Worm (Caenorhabditis elegans) whole organism, early embryonic: Measurements from ENCODE around the gene F31D5.7.
A peak's percentile ranks its signal among the peaks of the same experiment; 100 is the strongest.

ENCODE experiments used
- B0310.2 ChIP-seq: sonication (generic microtip); optimal IDR thresholded peaks from 2 replicates; lab custom pipeline; 2016; ENCODE audit warnings: mild to moderate bottlenecking, missing genetic modification characterization, missing compliant biosample characterization
- F13C5.2 ChIP-seq: sonication (generic microtip); optimal IDR thresholded peaks from 2 replicates; lab custom pipeline; 2017; ENCODE audit warnings: mild to moderate bottlenecking, missing genetic modification characterization, inconsistent platforms, missing compliant biosample characterization
- aly-1 ChIP-seq: sonication (generic microtip); optimal IDR thresholded peaks from 2 replicates; lab custom pipeline; 2016; ENCODE audit warnings: missing genetic modification characterization, missing compliant biosample characterization
- ama-1 ChIP-seq: fragments of 150-350 bp; optimal IDR thresholded peaks from 2 replicates; lab custom pipeline; 2014
- ceh-13 ChIP-seq: fragments of 200-800 bp; sonication (Bioruptor generic); optimal IDR thresholded peaks from 2 replicates; lab custom pipeline; 2018; ENCODE audit warnings: mild to moderate bottlenecking, missing genetic modification characterization, missing compliant biosample characterization
- ceh-36 ChIP-seq: sonication (generic microtip); optimal IDR thresholded peaks from 2 replicates; lab custom pipeline; 2016; ENCODE audit warnings: missing genetic modification characterization, inconsistent platforms, missing compliant biosample characterization
- ets-7 ChIP-seq: sonication (generic microtip); optimal IDR thresholded peaks from 2 replicates; lab custom pipeline; 2016; ENCODE audit warnings: missing genotype, missing genetic modification characterization, missing compliant biosample characterization
- flt-1 ChIP-seq: fragments of 200-800 bp; sonication (Bioruptor generic); IDR thresholded peaks from 2 replicates; pipeline ENCODE4 v1.3.6; 2022; ENCODE audit warnings: missing genetic modification characterization, missing compliant biosample characterization
- hmbx-1 ChIP-seq: sonication (generic microtip); optimal IDR thresholded peaks from 2 replicates; lab custom pipeline; 2016; ENCODE audit warnings: mild to moderate bottlenecking, missing genetic modification characterization, missing compliant biosample characterization
- hmg-4 ChIP-seq: fragments of 200-800 bp; sonication (Bioruptor generic); optimal IDR thresholded peaks from 2 replicates; lab custom pipeline; 2018; ENCODE audit warnings: mild to moderate bottlenecking, missing genetic modification characterization, missing compliant biosample characterization
- hnd-1 ChIP-seq: sonication (generic microtip); optimal IDR thresholded peaks from 2 replicates; lab custom pipeline; 2016; ENCODE audit warnings: missing genetic modification characterization, missing compliant biosample characterization
- pes-1 ChIP-seq: fragments of 200-800 bp; sonication (Bioruptor generic); IDR thresholded peaks from 2 replicates; pipeline ENCODE4 v1.3.6; 2022; ENCODE audit warnings: missing genetic modification reagents, missing genetic modification characterization, missing compliant biosample characterization
- scrt-1 ChIP-seq: fragments of 200-800 bp; sonication (Bioruptor generic); IDR thresholded peaks from 2 replicates; pipeline ENCODE4 v1.3.6; 2022; ENCODE audit warnings: missing genetic modification characterization, missing compliant biosample characterization
- sea-1 ChIP-seq: fragments of 200-800 bp; sonication (Bioruptor generic); conservative IDR thresholded peaks from 2 replicates; pipeline ENCODE4 v1.3.6; 2022; ENCODE audit warnings: missing genetic modification characterization, missing compliant biosample characterization
- tbx-11 ChIP-seq: fragments of 200-800 bp; sonication (Bioruptor generic); IDR thresholded peaks from 2 replicates; pipeline ENCODE4 v1.3.6; 2022; ENCODE audit warnings: missing genetic modification characterization, missing compliant biosample characterization
- tbx-37 ChIP-seq: fragments of 200-800 bp; sonication (Bioruptor generic); conservative IDR thresholded peaks from 2 replicates; pipeline ENCODE4 v1.3.6; 2022; ENCODE audit warnings: missing genetic modification reagents, missing genetic modification characterization, missing compliant biosample characterization
- tra-4 ChIP-seq: sonication (generic microtip); optimal IDR thresholded peaks from 2 replicates; lab custom pipeline; 2017; ENCODE audit warnings: missing genetic modification characterization, missing compliant biosample characterization

The F31D5.7 gene

DNA sequence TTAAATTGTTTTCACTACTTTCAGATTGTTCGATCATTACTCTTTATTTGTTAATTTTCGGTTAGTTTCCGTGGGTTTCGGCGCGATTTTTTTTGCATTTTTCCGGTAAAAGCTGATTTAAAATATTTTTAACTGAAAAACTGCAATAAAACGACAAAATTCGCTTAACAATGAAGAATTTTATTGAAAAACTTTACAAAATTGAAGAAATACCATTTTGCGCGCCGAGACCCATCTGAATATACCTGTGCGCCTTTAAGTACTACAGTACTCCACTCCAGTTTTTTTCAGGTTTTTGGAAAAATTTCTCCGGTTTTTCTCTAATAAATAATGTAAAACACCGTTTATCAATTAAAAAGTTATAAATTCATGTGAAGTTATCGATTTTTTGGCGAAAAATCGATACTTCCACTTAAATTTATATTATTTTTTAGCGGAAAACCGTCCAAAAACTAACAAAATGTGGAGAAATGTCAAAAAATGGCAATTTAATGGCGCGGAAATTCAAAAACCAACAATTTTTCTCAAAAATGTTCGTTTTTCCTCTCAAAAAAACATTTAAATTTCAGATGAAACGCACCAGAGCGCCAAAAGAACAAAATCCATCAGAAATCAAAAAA, 19.7 kb downstream of the F31D5.7 start, which contains the start of gene C16A11.10:
C16A11.10 (plus strand) TSS at position 570 of the 620 bp plus-strand sequence.
- TF ChIP-seq B0310.2, result no peak
- TF ChIP-seq sea-1 (GFP tag; lab: Robert Waterston, UW), result no peak
- TF ChIP-seq ceh-13 (GFP tag; lab: Kevin White, UChicago), result no peak
- no peak for TF ChIP-seq scrt-1 (GFP tag; lab: Robert Waterston, UW)
- TF ChIP-seq F13C5.2 (tag; lab: Kevin White, UChicago), result no peak
- no peak for TF ChIP-seq hmg-4 (GFP tag; lab: Kevin White, UChicago)
- TF ChIP-seq tra-4 (tag; lab: Kevin White, UChicago), result no peak
- no peak for TF ChIP-seq flt-1 (GFP tag; lab: Robert Waterston, UW)
- no peak for TF ChIP-seq ceh-36 (tag; lab: Kevin White, UChicago)
- TF ChIP-seq aly-1 (tag; lab: Kevin White, UChicago), result no peak
- no peak for TF ChIP-seq pes-1

DNA sequence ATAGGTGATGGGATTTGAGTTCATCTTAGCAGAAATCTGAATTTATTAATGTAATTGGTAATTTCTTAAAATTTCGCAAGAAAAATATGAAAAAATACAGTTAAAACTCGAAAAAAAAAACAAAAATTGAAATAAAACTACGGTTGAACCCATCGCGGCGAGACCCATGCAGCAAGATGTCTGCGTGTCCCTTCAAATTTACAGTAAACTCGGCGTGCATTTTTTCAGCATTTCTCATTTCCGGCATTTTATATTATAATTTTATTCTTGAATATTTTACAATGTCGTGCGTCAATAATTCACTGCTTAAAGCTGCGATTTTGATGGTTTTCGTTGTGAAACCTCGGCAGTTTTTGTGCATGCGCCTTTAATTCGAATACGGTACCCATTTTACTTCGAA, 24.7 kb downstream of the F31D5.7 start, which contains the start of gene fbxc-43:
fbxc-43 (minus strand) TSS at position 38 of the 400 bp plus-strand sequence.
- TF ChIP-seq tbx-37, result no peak
- no peak for TF ChIP-seq aly-1 (tag; lab: Kevin White, UChicago)
- TF ChIP-seq pes-1, result no peak
- no peak for TF ChIP-seq sea-1 (GFP tag; lab: Robert Waterston, UW)
- no peak for TF ChIP-seq F13C5.2 (tag; lab: Kevin White, UChicago)
- TF ChIP-seq hnd-1, result no peak
- TF ChIP-seq hmg-4 (GFP tag; lab: Kevin White, UChicago), result no peak
- no peak for TF ChIP-seq hmbx-1 (tag; lab: Kevin White, UChicago)
- no peak for TF ChIP-seq flt-1 (GFP tag; lab: Robert Waterston, UW)
- TF ChIP-seq tra-4 (tag; lab: Kevin White, UChicago), result no peak
- no peak for TF ChIP-seq ceh-36 (tag; lab: Kevin White, UChicago)
- TF ChIP-seq ets-7 (tag; lab: Kevin White, UChicago), result no peak
- TF ChIP-seq B0310.2, result no peak
- TF ChIP-seq ceh-13 (GFP tag; lab: Kevin White, UChicago), result no peak
- TF ChIP-seq tbx-11 (GFP tag; lab: Robert Waterston, UW), result no peak
- no peak for TF ChIP-seq ama-1 (lab: Kevin White, UChicago)
- TF ChIP-seq scrt-1 (GFP tag; lab: Robert Waterston, UW), result no peak

DNA sequence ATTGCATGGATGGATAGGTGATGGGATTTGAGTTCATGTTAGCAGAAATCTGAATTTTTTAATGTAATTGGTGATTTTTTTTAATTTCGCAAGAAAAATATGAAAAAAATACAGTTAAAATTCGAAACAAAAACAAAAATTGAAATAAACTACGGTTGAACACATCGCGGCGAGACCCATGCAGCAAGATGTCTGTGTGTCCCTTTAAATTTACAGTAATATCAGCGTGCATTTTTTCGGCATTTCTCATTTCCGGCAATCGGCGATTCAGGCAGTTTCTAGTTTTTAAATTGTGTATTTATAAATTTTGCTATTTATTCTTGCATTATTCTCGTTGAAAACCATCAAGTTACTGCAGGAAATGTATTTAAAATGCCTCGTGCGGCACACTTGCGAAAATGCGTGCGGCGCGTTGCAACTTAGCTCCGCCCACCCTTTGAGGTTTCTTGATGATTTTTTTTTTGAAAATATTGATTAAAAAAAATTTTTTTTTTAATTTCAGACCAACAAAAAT, 26.5 kb downstream of the F31D5.7 start, which contains the start of the genes fbxc-44 and C16A11.2:
fbxc-44 (minus strand) TSS at position 51 of the 514 bp plus-strand sequence.
C16A11.2 (plus strand) TSS at position 503 of the 514 bp plus-strand sequence.
- TF ChIP-seq pes-1 (peak; percentile 88), ceh-36 (tag; lab: Kevin White, UChicago) (peak; percentile 77), ceh-13 (GFP tag; lab: Kevin White, UChicago) (peak; percentile 48), aly-1 (tag; lab: Kevin White, UChicago) (peak; percentile 51), scrt-1 (GFP tag; lab: Robert Waterston, UW) (peak; percentile 76), tbx-37 (peak; percentile 74), hmbx-1 (tag; lab: Kevin White, UChicago) (peak; percentile 11), B0310.2 (peak; percentile 17), tra-4 (tag; lab: Kevin White, UChicago) (peak; percentile 15), F13C5.2 (tag; lab: Kevin White, UChicago) (peak; percentile 84), sea-1 (GFP tag; lab: Robert Waterston, UW) (0 out of 2 replicates have a peak, but pooled peaks have one; percentile 42), flt-1 (GFP tag; lab: Robert Waterston, UW) (peak; percentile 68), hnd-1 (peak; percentile 58), ama-1 (lab: Kevin White, UChicago) (no peak), hmg-4 (GFP tag; lab: Kevin White, UChicago) (peak; percentile 63), tbx-11 (GFP tag; lab: Robert Waterston, UW) (peak; percentile 79), ets-7 (tag; lab: Kevin White, UChicago) (no peak)

DNA sequence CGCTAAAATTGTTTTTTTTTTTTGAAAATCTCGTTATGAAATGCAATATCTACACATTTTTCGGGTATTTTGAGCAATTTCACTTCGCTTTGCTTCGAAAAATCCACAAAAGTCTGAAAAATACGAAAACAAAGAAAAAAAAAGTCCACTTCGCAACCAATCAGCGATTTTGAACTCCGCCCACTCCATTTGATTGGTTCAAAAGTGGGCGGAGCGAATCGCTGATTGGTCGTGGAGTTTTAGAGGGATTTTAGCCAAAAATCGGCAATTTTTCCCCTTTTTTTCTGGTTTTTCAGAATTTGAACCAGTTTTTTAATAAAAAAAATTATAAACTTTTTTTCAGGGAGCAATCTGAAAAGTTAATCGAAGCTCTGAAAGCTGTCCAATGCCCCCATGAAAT, 27.8 kb downstream of the F31D5.7 start:
- no peak for TF ChIP-seq ets-7 (tag; lab: Kevin White, UChicago)
- no peak for TF ChIP-seq scrt-1 (GFP tag; lab: Robert Waterston, UW)
- TF ChIP-seq hmbx-1 (tag; lab: Kevin White, UChicago), result no peak
- no peak for TF ChIP-seq tra-4 (tag; lab: Kevin White, UChicago)
- TF ChIP-seq flt-1 (GFP tag; lab: Robert Waterston, UW), result no peak
- TF ChIP-seq sea-1 (GFP tag; lab: Robert Waterston, UW), result no peak
- TF ChIP-seq pes-1, result no peak

DNA sequence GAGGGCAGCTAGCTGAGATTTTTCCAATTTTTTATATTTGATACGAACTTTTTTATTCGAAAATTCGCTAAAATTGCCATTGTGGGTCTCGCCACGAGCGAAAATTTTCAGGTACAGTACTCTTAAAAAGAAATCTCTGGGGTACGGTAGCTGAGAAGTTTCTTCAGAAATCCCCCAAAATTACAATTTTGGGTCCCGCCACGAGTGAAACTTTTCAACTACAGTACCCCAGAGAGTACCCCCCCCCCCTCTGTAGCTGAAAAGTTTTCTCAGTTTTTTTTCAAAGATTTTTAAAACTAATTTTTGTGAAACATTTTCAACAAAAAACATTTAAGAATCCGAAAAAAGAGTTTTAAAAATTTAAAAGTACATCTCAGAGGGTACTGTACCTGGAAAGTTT, 33.7 kb downstream of the F31D5.7 start:
- no peak for TF ChIP-seq ets-7 (tag; lab: Kevin White, UChicago)
- no peak for TF ChIP-seq hnd-1
- no peak for TF ChIP-seq flt-1 (GFP tag; lab: Robert Waterston, UW)
- no peak for TF ChIP-seq pes-1
- TF ChIP-seq tbx-11 (GFP tag; lab: Robert Waterston, UW), result no peak
- no peak for TF ChIP-seq tra-4 (tag; lab: Kevin White, UChicago)
- no peak for TF ChIP-seq ama-1 (lab: Kevin White, UChicago)
- TF ChIP-seq F13C5.2 (tag; lab: Kevin White, UChicago), result no peak
- no peak for TF ChIP-seq sea-1 (GFP tag; lab: Robert Waterston, UW)
- TF ChIP-seq ceh-36 (tag; lab: Kevin White, UChicago), result no peak
- TF ChIP-seq ceh-13 (GFP tag; lab: Kevin White, UChicago), result no peak

- TF ChIP-seq ceh-13 (GFP tag; lab: Kevin White, UChicago), result no peak
- TF ChIP-seq hmg-4 (GFP tag; lab: Kevin White, UChicago), result no peak
- no peak for TF ChIP-seq ama-1 (lab: Kevin White, UChicago)
- TF ChIP-seq ets-7 (tag; lab: Kevin White, UChicago), result no peak
- TF ChIP-seq flt-1 (GFP tag; lab: Robert Waterston, UW), result no peak
- TF ChIP-seq F13C5.2 (tag; lab: Kevin White, UChicago), result no peak
- no peak for TF ChIP-seq sea-1 (GFP tag; lab: Robert Waterston, UW)
- no peak for TF ChIP-seq B0310.2
- TF ChIP-seq tbx-11 (GFP tag; lab: Robert Waterston, UW), result no peak
- no peak for TF ChIP-seq tra-4 (tag; lab: Kevin White, UChicago)
- TF ChIP-seq ceh-36 (tag; lab: Kevin White, UChicago), result no peak
- TF ChIP-seq tbx-37, result no peak
- no peak for TF ChIP-seq hnd-1
- no peak for TF ChIP-seq hmbx-1 (tag; lab: Kevin White, UChicago)
- no peak for TF ChIP-seq aly-1 (tag; lab: Kevin White, UChicago)
- TF ChIP-seq scrt-1 (GFP tag; lab: Robert Waterston, UW), result no peak
- no peak for TF ChIP-seq pes-1
Measured at ce11 chrII:4246897-4247296, 35.7 kb downstream of the F31D5.7 start, which contains the start of gene gpa-11. gpa-11 (plus strand) TSS chrII:4247197.
